Fruit fly (Drosophila melanogaster): ENCODE results near the gene CG18284.

DNA sequence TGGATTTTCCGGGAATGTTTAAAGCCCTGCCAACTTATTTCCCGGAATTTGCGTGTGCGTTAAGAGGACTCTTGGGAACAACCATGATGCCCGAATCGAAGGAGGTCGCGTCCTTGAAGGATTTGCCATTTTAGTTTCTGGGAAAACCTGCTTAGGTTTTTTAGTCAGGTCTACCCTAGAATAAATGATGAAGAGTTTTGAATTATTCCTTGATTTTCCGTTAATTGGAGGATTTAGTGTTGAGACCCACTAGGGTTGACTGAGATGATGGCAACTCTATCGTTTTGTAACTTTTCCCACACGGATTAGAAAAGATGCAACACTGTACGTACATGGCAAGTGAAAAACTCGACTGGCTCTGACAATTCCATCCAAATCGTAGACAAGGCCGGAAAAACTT lies 7.5 kb downstream of the CG18284 start, which contains the start of gene dbf:
- TF ChIP-seq Pif1B (GFP tag; optimal IDR thresholded peaks at IDR 0.05) (no peak), CG8301 (tag; optimal IDR thresholded peaks at IDR 0.05) (no peak), rn (GFP tag; IDR thresholded peaks at IDR 0.05) (no peak)
